Worm (Caenorhabditis elegans) whole organism, L4 larva: ENCODE measurements around the gene H04M03.12.

Source experiments
- F10B5.3 ChIP-seq: sonication (generic microtip); optimal IDR thresholded peaks from 2 replicates; lab custom pipeline; 2016; ENCODE audit warnings: mild to moderate bottlenecking, missing genetic modification characterization, missing compliant biosample characterization
- F44E2.7 ChIP-seq: fragments of 200-800 bp; sonication (Bioruptor generic); IDR thresholded peaks from 2 replicates; pipeline ENCODE4 v2.1.2; 2022; ENCODE audit warnings: missing genetic modification characterization, missing compliant biosample characterization
- aha-1 ChIP-seq: fragments of 150-350 bp; peaks from one replicate; lab custom pipeline; 2014; ENCODE audit warnings: missing biosample characterization, missing genetic modification characterization
- ama-1 ChIP-seq: fragments of 150-350 bp; optimal IDR thresholded peaks from 2 replicates; lab custom pipeline; 2014; ENCODE audit warnings: inconsistent platforms, mixed read lengths
- arid-1 ChIP-seq: fragments of 200-800 bp; sonication (Bioruptor generic); conservative IDR thresholded peaks from 2 replicates; pipeline ENCODE4 v1.3.6; 2022; ENCODE audit warnings: missing genetic modification reagents, missing genetic modification characterization, missing compliant biosample characterization
- ceh-32 ChIP-seq: sonication (generic microtip); optimal IDR thresholded peaks from 2 replicates; lab custom pipeline; 2016; ENCODE audit warnings: mild to moderate bottlenecking, missing genetic modification characterization, missing compliant biosample characterization; ENCODE audit not compliant: poor library complexity
- ceh-44 ChIP-seq: fragments of 200-800 bp; sonication (Bioruptor generic); IDR thresholded peaks from 2 replicates; pipeline ENCODE4 v1.3.6; 2022; ENCODE audit warnings: missing genetic modification reagents, missing genetic modification characterization, missing compliant biosample characterization
- ctbp-1 ChIP-seq: fragments of 200-800 bp; sonication (Bioruptor generic); IDR thresholded peaks from 2 replicates; pipeline ENCODE4 v1.3.6; 2022; ENCODE audit warnings: missing genetic modification reagents, missing genetic modification characterization, missing compliant biosample characterization
- daf-12 ChIP-seq: fragments of 150-350 bp; optimal IDR thresholded peaks from 2 replicates; lab custom pipeline; 2014; ENCODE audit warnings: missing biosample characterization, missing genetic modification reagents, missing genetic modification characterization
- daf-16 ChIP-seq, 3 experiments: sonication (generic microtip); optimal IDR thresholded peaks; 2 replicates each; lab custom pipeline; 2016 to 2017; ENCODE audit warnings: missing genetic modification characterization in 3 of 3, missing genetic modification reagents in 3 of 3, mild to moderate bottlenecking in 2 of 3, missing compliant biosample characterization in 2 of 3, missing biosample characterization in 1 of 3, moderate library complexity in 1 of 3
- daf-8 ChIP-seq: fragments of 200-800 bp; sonication (Bioruptor generic); IDR thresholded peaks from 2 replicates; pipeline ENCODE4 v1.3.6; 2022; ENCODE audit warnings: missing genetic modification characterization, missing compliant biosample characterization
- dpl-1 ChIP-seq: fragments of 150-350 bp; optimal IDR thresholded peaks from 2 replicates; lab custom pipeline; 2014; ENCODE audit warnings: missing biosample characterization, missing genetic modification reagents, missing genetic modification characterization
- duxl-1 ChIP-seq: sonication (generic microtip); optimal IDR thresholded peaks from 2 replicates; lab custom pipeline; 2016; ENCODE audit warnings: mild to moderate bottlenecking, missing genetic modification characterization, moderate library complexity, missing compliant biosample characterization; ENCODE audit not compliant: poor library complexity
- dve-1 ChIP-seq: sonication (generic microtip); optimal IDR thresholded peaks from 2 replicates; lab custom pipeline; 2017; ENCODE audit warnings: antibody characterized with exemption, mild to moderate bottlenecking, missing genetic modification characterization, missing compliant biosample characterization; ENCODE audit not compliant: insufficient read depth
- hif-1 ChIP-seq, 2 experiments: sonication (generic microtip); optimal IDR thresholded peaks; 2 replicates each; lab custom pipeline; 2016 to 2017; ENCODE audit warnings: missing compliant biosample characterization in 2 of 2, missing genetic modification characterization in 2 of 2, missing genetic modification reagents in 2 of 2, missing genotype in 2 of 2, mild to moderate bottlenecking in 1 of 2
- hlh-11 ChIP-seq: fragments of 200-800 bp; sonication (Bioruptor generic); optimal IDR thresholded peaks from 2 replicates; lab custom pipeline; 2018; ENCODE audit warnings: mild to moderate bottlenecking, missing genetic modification characterization, missing compliant biosample characterization
- jun-1 ChIP-seq: fragments of 150-350 bp; optimal IDR thresholded peaks from 2 replicates; lab custom pipeline; 2014; ENCODE audit warnings: missing biosample characterization, missing genetic modification reagents, missing genetic modification characterization
- lim-7 ChIP-seq: fragments of 200-800 bp; sonication (Bioruptor generic); IDR thresholded peaks from 2 replicates; pipeline ENCODE4 v1.3.6; 2022; ENCODE audit warnings: missing genetic modification characterization, missing compliant biosample characterization
- lin-38 ChIP-seq: fragments of 200-800 bp; sonication (Bioruptor generic); IDR thresholded peaks from 2 replicates; pipeline ENCODE4 v1.3.6; 2022; ENCODE audit warnings: missing genetic modification reagents, missing genetic modification characterization, missing compliant biosample characterization
- lir-3 ChIP-seq: sonication (generic microtip); optimal IDR thresholded peaks from 2 replicates; lab custom pipeline; 2016; ENCODE audit warnings: mild to moderate bottlenecking, missing genetic modification characterization, missing compliant biosample characterization
- lsy-2 ChIP-seq, 2 experiments: fragments of 150-350 bp in 1 of 2; sonication (generic microtip) in 1 of 2; optimal IDR thresholded peaks; 2 replicates each; lab custom pipeline; 2014 to 2017; ENCODE audit warnings: missing biosample characterization in 2 of 2, missing genetic modification characterization in 2 of 2
- madf-9 ChIP-seq: fragments of 200-800 bp; sonication (Bioruptor generic); conservative IDR thresholded peaks from 2 replicates; pipeline ENCODE4 v1.3.6; 2022; ENCODE audit warnings: missing genetic modification reagents, missing genetic modification characterization, missing compliant biosample characterization
- mdt-29 ChIP-seq: fragments of 200-800 bp; sonication (Bioruptor generic); IDR thresholded peaks from 2 replicates; pipeline ENCODE4 v1.3.6; 2022; ENCODE audit warnings: missing genetic modification reagents, missing genetic modification characterization, missing compliant biosample characterization
- mep-1 ChIP-seq: fragments of 150-350 bp; sonication (generic microtip); optimal IDR thresholded peaks from 3 replicates; lab custom pipeline; 2014; ENCODE audit warnings: missing biosample characterization, missing genetic modification characterization
- mes-2 ChIP-seq: sonication (generic microtip); optimal IDR thresholded peaks from 2 replicates; lab custom pipeline; 2016; ENCODE audit warnings: missing genotype, mild to moderate bottlenecking, missing genetic modification characterization, missing compliant biosample characterization; ENCODE audit not compliant: poor library complexity, severe bottlenecking
- mxl-3 ChIP-seq: fragments of 200-800 bp; sonication (Bioruptor generic); optimal IDR thresholded peaks from 2 replicates; lab custom pipeline; 2018; ENCODE audit warnings: mild to moderate bottlenecking, missing genetic modification characterization, missing compliant biosample characterization
- nhr-10 ChIP-seq: fragments of 150-350 bp; optimal IDR thresholded peaks from 2 replicates; lab custom pipeline; 2014; ENCODE audit warnings: missing biosample characterization, missing genetic modification characterization
- nhr-11 ChIP-seq: fragments of 150-350 bp; optimal IDR thresholded peaks from 2 replicates; lab custom pipeline; 2014; ENCODE audit warnings: missing biosample characterization, missing genetic modification characterization
- nhr-237 ChIP-seq: sonication (generic microtip); optimal IDR thresholded peaks from 2 replicates; lab custom pipeline; 2017; ENCODE audit warnings: missing biosample characterization, missing genetic modification characterization
- nhr-28 ChIP-seq: fragments of 150-350 bp; optimal IDR thresholded peaks from 2 replicates; lab custom pipeline; 2014; ENCODE audit warnings: missing biosample characterization, missing genetic modification characterization
- nhr-41 ChIP-seq: fragments of 200-800 bp; sonication (Bioruptor generic); IDR thresholded peaks from 2 replicates; pipeline ENCODE4 v1.3.6; 2022; ENCODE audit warnings: missing genetic modification reagents, missing genetic modification characterization, missing compliant biosample characterization
- nhr-48 ChIP-seq: sonication (generic microtip); optimal IDR thresholded peaks from 2 replicates; lab custom pipeline; 2016; ENCODE audit warnings: mild to moderate bottlenecking, missing genetic modification characterization, missing compliant biosample characterization
- nhr-6 ChIP-seq: fragments of 150-350 bp; optimal IDR thresholded peaks from 2 replicates; lab custom pipeline; 2014; ENCODE audit warnings: missing biosample characterization, missing genetic modification characterization
- pqm-1 ChIP-seq: sonication (generic microtip); optimal IDR thresholded peaks from 2 replicates; lab custom pipeline; 2017; ENCODE audit warnings: missing biosample characterization, missing genetic modification characterization
- rbr-2 ChIP-seq: sonication (generic microtip); optimal IDR thresholded peaks from 2 replicates; lab custom pipeline; 2016; ENCODE audit warnings: missing genotype, missing genetic modification characterization, missing compliant biosample characterization
- sdz-12 ChIP-seq: fragments of 200-800 bp; sonication (Bioruptor generic); optimal IDR thresholded peaks from 2 replicates; lab custom pipeline; 2018; ENCODE audit warnings: mild to moderate bottlenecking, missing genetic modification characterization, missing compliant biosample characterization
- set-16 ChIP-seq: fragments of 200-800 bp; sonication (Bioruptor generic); IDR thresholded peaks from 2 replicates; pipeline ENCODE4 v1.3.6; 2022; ENCODE audit warnings: missing genetic modification reagents, missing genetic modification characterization, missing compliant biosample characterization
- skn-1 ChIP-seq: fragments of 150-350 bp; optimal IDR thresholded peaks from 2 replicates; lab custom pipeline; 2014; ENCODE audit warnings: missing biosample characterization, missing genetic modification characterization
- snpc-1.2 ChIP-seq: fragments of 200-800 bp; sonication (Bioruptor generic); IDR thresholded peaks from 2 replicates; pipeline ENCODE4 v1.3.6; 2022; ENCODE audit warnings: missing genetic modification reagents, missing genetic modification characterization, missing compliant biosample characterization
- spr-1 ChIP-seq: sonication (generic microtip); optimal IDR thresholded peaks from 2 replicates; lab custom pipeline; 2016; ENCODE audit warnings: mild to moderate bottlenecking, missing genetic modification characterization, missing compliant biosample characterization
- spr-3 ChIP-seq: fragments of 200-800 bp; sonication (Bioruptor generic); optimal IDR thresholded peaks from 2 replicates; lab custom pipeline; 2018; ENCODE audit warnings: mild to moderate bottlenecking, missing genetic modification characterization, missing compliant biosample characterization
- tag-97 ChIP-seq: fragments of 200-800 bp; sonication (Bioruptor generic); IDR thresholded peaks from 2 replicates; pipeline ENCODE4 v1.3.6; 2022; ENCODE audit warnings: missing genetic modification characterization, missing compliant biosample characterization
- tra-1 ChIP-seq: fragments of 200-800 bp; sonication (Bioruptor generic); IDR thresholded peaks from 2 replicates; pipeline ENCODE4 v1.3.6; 2022; ENCODE audit warnings: missing genetic modification reagents, missing genetic modification characterization, missing compliant biosample characterization
- unc-62 ChIP-seq, 3 experiments: fragments of 150-350 bp in 1 of 3; sonication (generic microtip); optimal IDR thresholded peaks in 2 of 3; peaks in 1 of 3; 1 replicate in 1 of 3; 2 replicates in 2 of 3; lab custom pipeline; 2014 to 2017; ENCODE audit warnings: missing biosample characterization in 3 of 3, missing genetic modification characterization in 3 of 3, missing genetic modification reagents in 3 of 3, missing genotype in 1 of 3
- vab-7 ChIP-seq: fragments of 200-800 bp; sonication (Bioruptor generic); IDR thresholded peaks from 2 replicates; pipeline ENCODE4 v1.3.6; 2022; ENCODE audit warnings: missing genetic modification reagents, missing genetic modification characterization, missing compliant biosample characterization
- zfp-2 ChIP-seq: sonication (generic microtip); optimal IDR thresholded peaks from 2 replicates; lab custom pipeline; 2016; ENCODE audit warnings: mild to moderate bottlenecking, missing genetic modification characterization, missing compliant biosample characterization

Gene H04M03.12

DNA sequence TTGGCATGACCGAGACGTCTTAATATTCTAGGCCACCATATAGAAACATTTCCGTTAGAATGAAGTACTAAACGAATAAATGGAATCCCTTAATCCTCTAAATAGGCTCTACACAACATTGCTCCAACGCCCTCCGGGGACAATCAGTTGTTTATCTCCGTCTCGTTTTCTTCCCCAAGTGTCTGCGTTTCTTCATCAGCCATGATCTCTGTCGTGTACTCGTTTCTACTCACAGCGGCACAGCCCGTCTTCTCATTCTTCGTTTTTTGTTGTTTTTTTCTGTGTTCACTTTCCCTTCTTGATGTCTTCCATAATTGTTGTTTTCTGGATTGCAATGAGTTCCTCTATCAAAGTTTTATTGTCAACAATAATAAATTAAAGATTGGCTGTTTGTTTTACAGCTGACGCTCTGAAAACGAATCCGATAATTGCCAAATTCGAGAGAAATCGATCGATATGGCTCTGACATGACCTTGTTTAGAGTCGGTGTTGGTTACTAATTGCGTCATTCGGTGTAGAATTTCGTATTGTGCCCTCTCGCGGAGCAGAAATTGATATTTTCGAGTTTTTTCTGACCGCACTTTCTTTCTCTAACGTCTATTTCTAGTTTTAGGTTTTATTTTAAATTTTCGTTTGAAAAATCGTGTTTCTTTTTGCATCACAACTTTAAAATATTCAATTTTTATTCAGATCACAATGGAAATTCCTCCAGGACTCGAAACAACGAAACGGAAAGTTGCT is 38.3 kb upstream of the H04M03.12 start, which contains the start of gene pfkb-1.2:
pfkb-1.2 (plus strand) TSS at position 691 of the 741 bp plus-strand sequence.
- TF ChIP-seq mxl-3: no peak
- TF ChIP-seq tra-1 (GFP tag; lab: Robert Waterston, UW): no peak
- no peak for TF ChIP-seq madf-9
- TF ChIP-seq mes-2: no peak
- no peak for TF ChIP-seq F10B5.3
- no peak for TF ChIP-seq daf-12 (tag; lab: Kevin White, UChicago)
- no peak for TF ChIP-seq nhr-48
- peak; percentile 24 for TF ChIP-seq hlh-11 (tag; lab: Kevin White, UChicago)
- TF ChIP-seq F44E2.7 (GFP tag; lab: Robert Waterston, UW): no peak
- no peak for TF ChIP-seq duxl-1 (tag; lab: Kevin White, UChicago)
- TF ChIP-seq zfp-2 (tag; lab: Kevin White, UChicago): no peak
- peak; percentile 17 for TF ChIP-seq mep-1
- no peak for TF ChIP-seq aha-1 (tag; lab: Kevin White, UChicago)
- peak; percentile 55 for TF ChIP-seq rbr-2 (tag; lab: Kevin White, UChicago)
- no peak for TF ChIP-seq skn-1
- TF ChIP-seq ctbp-1 (GFP tag; lab: Robert Waterston, UW): no peak
- no peak for TF ChIP-seq nhr-11
- no peak for TF ChIP-seq sdz-12 (GFP tag; lab: Kevin White, UChicago)
- TF ChIP-seq nhr-28 (tag; lab: Kevin White, UChicago): peak; percentile 30
- no peak for TF ChIP-seq jun-1 (tag; lab: Kevin White, UChicago)
- TF ChIP-seq spr-1: no peak
- TF ChIP-seq dve-1 (tag; lab: Kevin White, UChicago): peak; percentile 17
- no peak for TF ChIP-seq tag-97 (GFP tag; lab: Robert Waterston, UW)
- TF ChIP-seq nhr-6 (tag; lab: Kevin White, UChicago): no peak
- no peak for TF ChIP-seq hif-1 (tag; optimal IDR thresholded peaks at IDR 0.05; lab: Kevin White, UChicago)
- no peak for TF ChIP-seq snpc-1.2 (GFP tag; lab: Robert Waterston, UW)
- TF ChIP-seq daf-8 (GFP tag; lab: Robert Waterston, UW): no peak
- TF ChIP-seq spr-3 (GFP tag; lab: Kevin White, UChicago): no peak
- TF ChIP-seq dpl-1: no peak
- TF ChIP-seq daf-16 (GFP tag; optimal IDR thresholded peaks at IDR 0.05; lab: Kevin White, UChicago): peak in 1 of 2 experiments; percentile 63
- TF ChIP-seq daf-16 (tag; optimal IDR thresholded peaks at IDR 0.05; lab: Kevin White, UChicago): peak; percentile 73
- TF ChIP-seq lir-3 (tag; lab: Kevin White, UChicago): no peak
- no peak for TF ChIP-seq pqm-1 (tag; lab: Kevin White, UChicago)
- TF ChIP-seq ceh-32 (tag; lab: Kevin White, UChicago): no peak
- TF ChIP-seq nhr-10 (tag; lab: Kevin White, UChicago): no peak
- TF ChIP-seq vab-7 (GFP tag; lab: Robert Waterston, UW): no peak
- no peak for TF ChIP-seq mdt-29 (GFP tag; lab: Robert Waterston, UW)
- TF ChIP-seq nhr-237 (tag; lab: Kevin White, UChicago): no peak

- peak; percentile 38 for TF ChIP-seq hlh-11 (tag; lab: Kevin White, UChicago)
- peak; percentile 68 for TF ChIP-seq ama-1 (lab: Kevin White, UChicago)
- TF ChIP-seq set-16 (GFP tag; lab: Robert Waterston, UW): no peak
- no peak for TF ChIP-seq mes-2
- no peak for TF ChIP-seq arid-1 (GFP tag; lab: Robert Waterston, UW)
- TF ChIP-seq nhr-41 (GFP tag; lab: Robert Waterston, UW): no peak
- TF ChIP-seq lin-38 (GFP tag; lab: Robert Waterston, UW): no peak
- TF ChIP-seq lsy-2 (tag; optimal IDR thresholded peaks at IDR 0.05; lab: Kevin White, UChicago): no peak
- peak in 1 of 2 experiments; percentile 48 for TF ChIP-seq daf-16 (GFP tag; optimal IDR thresholded peaks at IDR 0.05; lab: Kevin White, UChicago)
- no peak for TF ChIP-seq daf-16 (tag; optimal IDR thresholded peaks at IDR 0.05; lab: Kevin White, UChicago)
- no peak for TF ChIP-seq ceh-44
- peak in 1 of 2 experiments; percentile 98 for TF ChIP-seq unc-62 (GFP tag; optimal IDR thresholded peaks at IDR 0.05 in 1 of 2; lab: Kevin White, UChicago)
- no peak for TF ChIP-seq unc-62 (tag; optimal IDR thresholded peaks at IDR 0.05; lab: Kevin White, UChicago)
- no peak for TF ChIP-seq skn-1
- peak; percentile 4 for TF ChIP-seq nhr-28 (tag; lab: Kevin White, UChicago)
- TF ChIP-seq zfp-2 (tag; lab: Kevin White, UChicago): no peak
- no peak for TF ChIP-seq lim-7 (GFP tag; lab: Robert Waterston, UW)
- TF ChIP-seq, all 104 proteins: peak for 5
Measured at ce11 chrIV:5940608-5941007, 37.5 kb upstream of the H04M03.12 start.
